Worm (Caenorhabditis elegans): Measurements from ENCODE around the gene lgc-37.

The lgc-37 gene

DNA sequence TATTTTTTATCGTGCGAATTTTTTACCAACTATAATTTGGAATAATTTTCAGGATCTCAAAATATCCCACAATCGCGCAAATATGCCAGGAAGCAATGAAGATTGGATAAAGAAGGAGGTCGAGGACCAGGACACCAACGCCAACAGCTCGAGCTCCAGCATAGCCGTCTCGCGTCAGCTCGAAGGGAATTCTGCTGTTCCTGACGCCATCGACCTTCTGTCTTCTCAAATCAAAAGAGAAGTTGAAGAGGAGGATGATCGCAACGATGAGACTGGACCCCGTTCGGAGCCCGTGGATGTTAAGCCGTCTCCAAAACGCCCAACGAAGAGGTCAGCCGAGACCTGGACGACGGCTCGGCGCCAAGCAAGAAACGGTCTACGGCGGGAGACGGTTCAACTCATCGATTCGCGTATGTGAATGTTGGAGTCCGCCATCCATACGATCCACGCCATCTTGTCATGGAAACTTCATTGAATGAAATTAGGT lies 38.5 kb upstream of the lgc-37 start, which contains the start of gene Y111B2A.21:
Gene Y111B2A.21, plus strand, starts transcription at position 51 of the 487 bp plus-strand sequence.
- TF ChIP-seq zfh-2 (GFP tag; conservative IDR thresholded peaks at IDR 0.05) (peak; percentile 53; the same call in 1 of the 2 replicates), F49E8.2 (tag; optimal IDR thresholded peaks at IDR 0.05; ENCODE audit: insufficient read depth) (no peak), nfyb-1 (GFP tag; IDR thresholded peaks at IDR 0.05) (no peak)

DNA sequence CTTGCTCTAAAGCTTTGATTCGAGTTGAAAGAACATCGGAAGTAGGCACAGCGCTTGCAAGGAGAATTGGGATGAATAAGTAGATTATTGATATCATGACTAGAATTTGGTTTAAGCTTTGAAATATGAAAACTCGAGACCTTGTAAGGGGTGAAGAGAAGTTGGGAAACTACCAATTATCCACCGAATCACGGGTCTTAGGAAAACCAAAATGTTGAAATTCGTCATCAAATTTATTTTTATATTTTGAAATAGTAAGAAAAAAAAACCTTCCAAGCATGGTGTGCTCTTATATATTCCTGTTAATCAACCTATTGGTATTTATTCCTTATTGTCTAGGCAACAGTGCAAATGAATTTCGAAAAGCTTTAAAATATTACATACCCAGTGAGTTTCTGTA lies 34.1 kb upstream of the lgc-37 start, which contains the start of the genes irld-60 and irld-20:
Gene irld-60, minus strand, starts transcription at position 101 of the 400 bp plus-strand sequence.
Gene irld-20, plus strand, starts transcription at position 279 of the 400 bp plus-strand sequence.
- TF ChIP-seq cebp-2 (GFP tag; IDR thresholded peaks at IDR 0.05) (no peak), mxl-1 (tag; optimal IDR thresholded peaks at IDR 0.05) (no peak), T07F8.4 (tag; optimal IDR thresholded peaks at IDR 0.05) (no peak), attf-5 (GFP tag; optimal IDR thresholded peaks at IDR 0.05) (no peak)

DNA sequence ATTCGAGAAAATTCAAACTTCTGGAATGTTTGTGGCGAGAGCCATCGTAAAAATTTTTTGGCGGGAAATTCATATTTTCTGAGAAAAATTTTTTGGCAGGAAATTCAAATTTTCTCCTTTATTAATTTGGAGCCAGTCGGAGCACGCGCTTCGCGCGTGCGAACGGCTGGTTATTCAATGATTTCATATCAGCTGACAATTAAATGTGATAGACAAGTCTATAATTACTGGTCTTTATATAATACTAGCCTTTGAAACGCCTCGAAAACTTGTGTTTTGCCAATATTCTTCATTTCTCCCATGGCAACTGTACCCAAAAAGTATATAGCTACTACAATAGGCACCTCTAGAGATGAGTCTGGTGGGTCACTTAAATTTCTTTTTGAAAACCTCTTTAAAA lies 29.9 kb upstream of the lgc-37 start, which contains the start of gene srw-10:
Gene srw-10, plus strand, starts transcription at position 301 of the 400 bp plus-strand sequence.
- TF ChIP-seq tbp1 (GFP tag; optimal IDR thresholded peaks at IDR 0.05) (no peak), ceh-91 (GFP tag; IDR thresholded peaks at IDR 0.05) (no peak), sdz-38 (tag; optimal IDR thresholded peaks at IDR 0.05) (no peak), dpl-1 (GFP tag; optimal IDR thresholded peaks at IDR 0.05) (no peak), snpc-1.3 (tag; optimal IDR thresholded peaks at IDR 0.05; ENCODE audit: insufficient read depth) (no peak), attf-3 (GFP tag; conservative IDR thresholded peaks at IDR 0.05) (no peak), cebp-2 (GFP tag; IDR thresholded peaks at IDR 0.05) (no peak), F39B2.1 (GFP tag; IDR thresholded peaks at IDR 0.05) (no peak), nhr-80 (tag; optimal IDR thresholded peaks at IDR 0.05) (no peak), F22D6.2 (tag; optimal IDR thresholded peaks at IDR 0.05) (no peak), madf-3 (GFP tag; IDR thresholded peaks at IDR 0.05) (no peak), ama-1 (optimal IDR thresholded peaks at IDR 0.05) (no peak), ama-1 (GFP tag; optimal IDR thresholded peaks at IDR 0.05) (no peak), hlh-12 (tag; optimal IDR thresholded peaks at IDR 0.05) (no peak), sptf-2 (GFP tag; optimal IDR thresholded peaks at IDR 0.05) (no peak), atf-7 (tag; optimal IDR thresholded peaks at IDR 0.05) (no peak), snpc-3.4 (tag; optimal IDR thresholded peaks at IDR 0.05) (no peak), F10E7.11 (tag; optimal IDR thresholded peaks at IDR 0.05) (no peak), dox-1 (GFP tag; IDR thresholded peaks at IDR 0.05) (no peak), hrde-1 (tag; optimal IDR thresholded peaks at IDR 0.05; ENCODE audit: borderline replicate concordance) (no peak), nhr-90 (tag; optimal IDR thresholded peaks at IDR 0.05) (no peak)

DNA sequence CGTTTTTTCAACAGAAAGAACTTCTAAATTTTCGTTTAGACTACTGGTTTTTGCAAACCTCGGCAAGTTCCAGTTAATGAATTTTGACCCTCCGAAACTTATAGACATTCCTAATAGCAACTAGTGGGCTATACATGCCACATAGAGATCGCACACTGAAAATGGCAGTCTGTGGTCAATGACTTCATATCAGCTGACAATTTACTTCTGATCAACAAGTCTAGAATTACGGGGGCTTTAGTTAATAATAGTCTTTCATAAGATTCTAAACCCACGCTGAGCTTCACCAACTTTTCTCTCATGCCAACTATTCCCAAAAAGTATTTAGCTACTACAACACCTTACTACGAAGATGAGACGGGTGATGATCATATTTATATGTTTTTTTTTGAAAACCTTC lies 27.6 kb upstream of the lgc-37 start, which contains the start of gene srw-9:
Gene srw-9, plus strand, starts transcription at position 301 of the 400 bp plus-strand sequence.
- TF ChIP-seq hlh-26 (GFP tag; conservative IDR thresholded peaks at IDR 0.05): no peak
- no peak for TF ChIP-seq ekl-4 (GFP tag; IDR thresholded peaks at IDR 0.05)
- TF ChIP-seq Y67H2A.10 (GFP tag; conservative IDR thresholded peaks at IDR 0.05): no peak
- TF ChIP-seq madf-10 (tag; optimal IDR thresholded peaks at IDR 0.05): no peak
- TF ChIP-seq ztf-26 (tag; optimal IDR thresholded peaks at IDR 0.05): no peak
- no peak for TF ChIP-seq repo-1 (tag; optimal IDR thresholded peaks at IDR 0.05)
- no peak for TF ChIP-seq ceh-79 (tag; optimal IDR thresholded peaks at IDR 0.05)

Data from whole organism, young adult.